Fruit fly (Drosophila melanogaster): ENCODE measurements around the gene yip7.

Gene yip7

dm6 chr3L:6059062-6059708, 24.2 kb downstream of the yip7 start, which contains the start of gene CG6592 (continued):
- TF ChIP-seq pan (optimal IDR thresholded peaks at IDR 0.05) = no peak
- no peak for TF ChIP-seq pan (GFP tag; optimal IDR thresholded peaks at IDR 0.05 in 1 of 2, IDR thresholded peaks at IDR 0.05 in 1 of 2)
- TF ChIP-seq zf30C (GFP tag; optimal IDR thresholded peaks at IDR 0.05) = no peak
- TF ChIP-seq CG3847 (GFP tag; IDR thresholded peaks at IDR 0.05) = no peak
- peak; percentile 66 for TF ChIP-seq CG17385 (GFP tag; optimal IDR thresholded peaks at IDR 0.05)
- no peak for TF ChIP-seq Adf1 (GFP tag; IDR thresholded peaks at IDR 0.05)
- no peak for TF ChIP-seq bab2 (GFP tag; optimal IDR thresholded peaks at IDR 0.05)
- 0 out of 3 replicates have a peak, but pooled peaks have one; percentile 25 for TF ChIP-seq so (GFP tag; IDR thresholded peaks at IDR 0.05)
- TF ChIP-seq grn (GFP tag; optimal IDR thresholded peaks at IDR 0.05) = no peak
- no peak for TF ChIP-seq CG18011 (GFP tag; optimal IDR thresholded peaks at IDR 0.05)
- TF ChIP-seq Ets97D (GFP tag; optimal IDR thresholded peaks at IDR 0.05) = peak; percentile 98
- peak; percentile 69 for TF ChIP-seq NC2β (GFP tag; optimal IDR thresholded peaks at IDR 0.05)
- 0 out of 3 replicates have a peak, but pooled peaks have one; percentile 28 for TF ChIP-seq Optix (GFP tag; IDR thresholded peaks at IDR 0.05)
- TF ChIP-seq CG17359 (tag; optimal IDR thresholded peaks at IDR 0.05) = no peak
- TF ChIP-seq CG11723 (GFP tag; optimal IDR thresholded peaks at IDR 0.05) = peak; percentile 11
- no peak for TF ChIP-seq CG8281 (tag; optimal IDR thresholded peaks at IDR 0.05)
- TF ChIP-seq chn (GFP tag; optimal IDR thresholded peaks at IDR 0.05) = peak; percentile 33
- no peak for TF ChIP-seq CG1792 (GFP tag; optimal IDR thresholded peaks at IDR 0.05)
- TF ChIP-seq kay (GFP tag; optimal IDR thresholded peaks at IDR 0.05) = no peak
- TF ChIP-seq rib (GFP tag; IDR thresholded peaks at IDR 0.05) = no peak
- no peak for TF ChIP-seq cas (GFP tag; IDR thresholded peaks at IDR 0.05)
- TF ChIP-seq kah (GFP tag; optimal IDR thresholded peaks at IDR 0.05) = no peak
- TF ChIP-seq Pdp1 (GFP tag; optimal IDR thresholded peaks at IDR 0.05) = peak in 1 of 2 experiments; percentile 8
- TF ChIP-seq CG4360 (GFP tag; IDR thresholded peaks at IDR 0.05) = no peak
- TF ChIP-seq jumu (GFP tag; optimal IDR thresholded peaks at IDR 0.05) = no peak
- TF ChIP-seq CG10366 (GFP tag; IDR thresholded peaks at IDR 0.05) = peak; percentile 36; the same call in 1 of the 2 replicates
- TF ChIP-seq CG4328 (GFP tag; optimal IDR thresholded peaks at IDR 0.05) = no peak
- TF ChIP-seq NfI (GFP tag; optimal IDR thresholded peaks at IDR 0.05) = peak; percentile 51
- no peak for TF ChIP-seq lbe (GFP tag; optimal IDR thresholded peaks at IDR 0.05)
- TF ChIP-seq Trl (optimal IDR thresholded peaks at IDR 0.05) = no peak
- TF ChIP-seq Trl (GFP tag; optimal IDR thresholded peaks at IDR 0.05) = no peak
- TF ChIP-seq H2.0 (GFP tag; IDR thresholded peaks at IDR 0.05) = peak; percentile 32; the same call in 1 of the 2 replicates
- TF ChIP-seq Six4 (GFP tag; optimal IDR thresholded peaks at IDR 0.05) = no peak
- TF ChIP-seq Poxn (GFP tag; IDR thresholded peaks at IDR 0.05) = no peak
- TF ChIP-seq CG7271 (tag; optimal IDR thresholded peaks at IDR 0.05) = peak; percentile 93
- no peak for TF ChIP-seq gsb (GFP tag; IDR thresholded peaks at IDR 0.05)
- TF ChIP-seq Hr51 (GFP tag; optimal IDR thresholded peaks at IDR 0.05) = peak in 1 of 2 experiments; percentile 14
- no peak for TF ChIP-seq CG13287 (GFP tag; IDR thresholded peaks at IDR 0.05; ENCODE audit: partially characterized antibody)
- TF ChIP-seq lov (optimal IDR thresholded peaks at IDR 0.05) = no peak
- TF ChIP-seq lov (GFP tag; IDR thresholded peaks at IDR 0.05) = peak; percentile 73; the same call in 2 of the 3 replicates
- TF ChIP-seq CG12104 (GFP tag; optimal IDR thresholded peaks at IDR 0.05) = no peak
- TF ChIP-seq mirr (GFP tag; optimal IDR thresholded peaks at IDR 0.05) = no peak
- peak; percentile 85 for TF ChIP-seq fd102C (GFP tag; optimal IDR thresholded peaks at IDR 0.05)
- peak; percentile 15 for TF ChIP-seq CG17829 (tag; optimal IDR thresholded peaks at IDR 0.05)
- no peak for TF ChIP-seq caup (GFP tag; optimal IDR thresholded peaks at IDR 0.05; ENCODE audit: severe bottlenecking)
- TF ChIP-seq CG7745 (tag; optimal IDR thresholded peaks at IDR 0.05) = no peak
- peak; percentile 60 for TF ChIP-seq Mes4 (GFP tag; optimal IDR thresholded peaks at IDR 0.05)
- no peak for TF ChIP-seq klu (GFP tag; IDR thresholded peaks at IDR 0.05)
- TF ChIP-seq Deaf1 (tag; optimal IDR thresholded peaks at IDR 0.05) = no peak
- peak in 1 of 2 experiments; percentile 24 for TF ChIP-seq Eip74EF (GFP tag; optimal IDR thresholded peaks at IDR 0.05)
- no peak for TF ChIP-seq HLH54F (GFP tag; optimal IDR thresholded peaks at IDR 0.05)
